1 worm cellular context compared by ENCODE assay signal in genomic region chrIII:9104060-9104459, ce11.
TF ChIP-seq lines count a peak whose summit lies in the region.

No protein-coding gene starts in this region.

TF ChIP-seq in whole organism, L4 larva, 104 proteins besides CTCF, POLR2A, EP300 and RAD21 (continued from another document):
- 0 out of 2 replicates have a peak, but pooled peaks have one; percentile 35 for TF ChIP-seq mxl-2 (GFP tag; conservative IDR thresholded peaks at IDR 0.05; lab: Robert Waterston, UW)
- peak; percentile 49 for TF ChIP-seq duxl-1 (tag; optimal IDR thresholded peaks at IDR 0.05; lab: Kevin White, UChicago; ENCODE audit: poor library complexity)
- peak; percentile 37 for TF ChIP-seq nhr-102 (tag; optimal IDR thresholded peaks at IDR 0.05; lab: Kevin White, UChicago)
- TF ChIP-seq lin-15B (tag; optimal IDR thresholded peaks at IDR 0.05; lab: Kevin White, UChicago) = no peak
- peak in 1 of 2 experiments; percentile 88; a peak in 2 of 4 replicates for TF ChIP-seq madf-5 (GFP tag; IDR thresholded peaks at IDR 0.05; lab: Robert Waterston, UW)
- TF ChIP-seq nhr-42 (GFP tag; IDR thresholded peaks at IDR 0.05; lab: Robert Waterston, UW) = no peak
- TF ChIP-seq dmd-9 (GFP tag; IDR thresholded peaks at IDR 0.05; lab: Robert Waterston, UW) = peak; percentile 67
- TF ChIP-seq php-3 (GFP tag; IDR thresholded peaks at IDR 0.05; lab: Robert Waterston, UW) = no peak
- no peak for TF ChIP-seq nhr-6 (tag; optimal IDR thresholded peaks at IDR 0.05; lab: Kevin White, UChicago)
- peak; percentile 23 for TF ChIP-seq nhr-11 (tag; optimal IDR thresholded peaks at IDR 0.05; lab: Kevin White, UChicago)
- peak; percentile 73 for TF ChIP-seq snpc-1.2 (GFP tag; IDR thresholded peaks at IDR 0.05; lab: Robert Waterston, UW)
- peak; percentile 68 for TF ChIP-seq ctbp-1 (GFP tag; IDR thresholded peaks at IDR 0.05; lab: Robert Waterston, UW)
- peak; percentile 22 for TF ChIP-seq snpc-4 (tag; optimal IDR thresholded peaks at IDR 0.05; lab: Kevin White, UChicago)
- peak; percentile 38 for TF ChIP-seq rbr-2 (tag; optimal IDR thresholded peaks at IDR 0.05; lab: Kevin White, UChicago)
- no peak for TF ChIP-seq unc-39 (tag; optimal IDR thresholded peaks at IDR 0.05; lab: Kevin White, UChicago)
